Fruit fly (Drosophila melanogaster) whole organism, adult: ENCODE data around the gene CG13933.

ENCODE experiments used
- CG11617 ChIP-seq: fragments of 200-800 bp; sonication (Bioruptor generic); optimal IDR thresholded peaks from 2 replicates; lab custom pipeline; 2017; ENCODE audit warnings: mild to moderate bottlenecking, missing biosample characterization, missing genetic modification reagents, missing genetic modification characterization
- CG12768 ChIP-seq: fragments of 200-800 bp; sonication (Bioruptor generic); optimal IDR thresholded peaks from 2 replicates; lab custom pipeline; 2017; ENCODE audit warnings: missing biosample characterization, missing genetic modification characterization, mild to moderate bottlenecking, moderate library complexity, missing genetic modification reagents
- CG14711 ChIP-seq: fragments of 200-800 bp; sonication (Bioruptor generic); optimal IDR thresholded peaks from 2 replicates; lab custom pipeline; 2018; ENCODE audit warnings: missing biosample characterization, mild to moderate bottlenecking, missing genetic modification characterization, moderate library complexity
- CG1620 ChIP-seq: fragments of 200-800 bp; sonication (Bioruptor generic); optimal IDR thresholded peaks from 2 replicates; lab custom pipeline; 2016; ENCODE audit warnings: missing biosample characterization, missing genetic modification characterization
- CG33017 ChIP-seq: fragments of 200-800 bp; sonication (Bioruptor generic); optimal IDR thresholded peaks from 2 replicates; lab custom pipeline; 2018; ENCODE audit warnings: missing biosample characterization, mild to moderate bottlenecking, missing genetic modification characterization, moderate library complexity
- CG5204 ChIP-seq: fragments of 200-800 bp; sonication (Bioruptor generic); optimal IDR thresholded peaks from 2 replicates; lab custom pipeline; 2016; ENCODE audit warnings: missing biosample characterization, missing genetic modification characterization
- CG7045 ChIP-seq: fragments of 200-800 bp; sonication (Bioruptor generic); optimal IDR thresholded peaks from 2 replicates; lab custom pipeline; 2017; ENCODE audit warnings: missing biosample characterization, mild to moderate bottlenecking, missing genetic modification characterization
- CG7101 ChIP-seq: fragments of 200-800 bp; sonication (Bioruptor generic); optimal IDR thresholded peaks from 2 replicates; lab custom pipeline; 2018; ENCODE audit warnings: missing biosample characterization, mild to moderate bottlenecking, missing genetic modification characterization, moderate library complexity
- Clk ChIP-seq: fragments of 200-800 bp; sonication (Bioruptor generic); optimal IDR thresholded peaks from 2 replicates; lab custom pipeline; 2017; ENCODE audit warnings: missing biosample characterization, missing genetic modification characterization
- Crg-1 ChIP-seq: fragments of 200-800 bp; sonication (Bioruptor generic); optimal IDR thresholded peaks from 2 replicates; lab custom pipeline; 2016; ENCODE audit warnings: missing biosample characterization, missing genetic modification characterization
- Hr96 ChIP-seq: fragments of 200-800 bp; sonication (Bioruptor generic); optimal IDR thresholded peaks from 2 replicates; lab custom pipeline; 2016; ENCODE audit warnings: missing biosample characterization, missing genetic modification characterization
- Mnt ChIP-seq: fragments of 200-800 bp; sonication (Bioruptor generic); optimal IDR thresholded peaks from 2 replicates; lab custom pipeline; 2016; ENCODE audit warnings: missing biosample characterization, mild to moderate bottlenecking, missing genetic modification characterization
- bab1 ChIP-seq: fragments of 200-800 bp; sonication (Bioruptor generic); optimal IDR thresholded peaks from 3 replicates; lab custom pipeline; 2019; ENCODE audit warnings: missing biosample characterization, mild to moderate bottlenecking, missing genetic modification characterization, moderate library complexity
- cic ChIP-seq: fragments of 200-800 bp; sonication (Bioruptor generic); optimal IDR thresholded peaks from 2 replicates; lab custom pipeline; 2017; ENCODE audit warnings: missing biosample characterization, mild to moderate bottlenecking, missing genetic modification characterization, moderate library complexity
- cnc ChIP-seq, 2 experiments: fragments of >200 bp; optimal IDR thresholded peaks; 2 replicates each; lab custom pipeline; 2017
- kay ChIP-seq: fragments of 200-800 bp; sonication (Bioruptor generic); peaks from one replicate; lab custom pipeline; 2016; ENCODE audit warnings: missing biosample characterization, missing genetic modification characterization, borderline replicate concordance
- ovo ChIP-seq: fragments of 200-800 bp; sonication (Bioruptor generic); optimal IDR thresholded peaks from 2 replicates; lab custom pipeline; 2016; ENCODE audit warnings: missing biosample characterization, missing genetic modification characterization
- pad ChIP-seq: fragments of 200-800 bp; sonication (Bioruptor generic); optimal IDR thresholded peaks from 3 replicates; lab custom pipeline; 2017; ENCODE audit warnings: missing biosample characterization, missing genetic modification characterization, mild to moderate bottlenecking, moderate library complexity, missing genetic modification reagents
- tj ChIP-seq: fragments of 200-800 bp; sonication (Bioruptor generic); optimal IDR thresholded peaks from 3 replicates; lab custom pipeline; 2017; ENCODE audit warnings: missing biosample characterization, mild to moderate bottlenecking, missing genetic modification characterization, moderate library complexity
- toe ChIP-seq: fragments of 200-800 bp; sonication (Bioruptor generic); optimal IDR thresholded peaks from 2 replicates; lab custom pipeline; 2016; ENCODE audit warnings: missing biosample characterization, missing genetic modification characterization

CG13933 gene

dm6 chr3L:1774713-1775648 lies at the start of gene CG13933, which contains the start of gene PolD2:
TSS of gene CG13933 (minus strand) at chr3L:1775147.
TSS of gene PolD2 (plus strand) at chr3L:1775633.
- peak; percentile 70 for TF ChIP-seq tj (GFP tag; lab: Kevin White, UChicago)
- peak; percentile 97 for TF ChIP-seq CG7101
- TF ChIP-seq toe = no peak
- no peak for TF ChIP-seq Clk (GFP tag; lab: Kevin White, UChicago)
- peak; percentile 97 for TF ChIP-seq CG33017
- peak; percentile 55 for TF ChIP-seq pad
- TF ChIP-seq CG5204 (GFP tag; lab: Kevin White, UChicago) = peak; percentile 70
- TF ChIP-seq Mnt = peak; percentile 50
- peak; percentile 89 for TF ChIP-seq Crg-1
- peak; percentile 72 for TF ChIP-seq CG7045
- TF ChIP-seq cnc (optimal IDR thresholded peaks at IDR 0.05; lab: Kevin White, UChicago) = peak in 1 of 2 experiments; percentile 43
- TF ChIP-seq CG1620 (GFP tag; lab: Kevin White, UChicago) = peak; percentile 79
- TF ChIP-seq CG11617 (GFP tag; lab: Kevin White, UChicago) = peak; percentile 93
- peak; percentile 65 for TF ChIP-seq ovo (GFP tag; lab: Kevin White, UChicago)
- TF ChIP-seq bab1 = peak; percentile 82
- peak; percentile 42 for TF ChIP-seq cic (GFP tag; lab: Kevin White, UChicago)
- no peak for TF ChIP-seq kay
- TF ChIP-seq CG12768 (GFP tag; lab: Kevin White, UChicago) = peak; percentile 60
- peak; percentile 61 for TF ChIP-seq Hr96 (GFP tag; lab: Kevin White, UChicago)
- peak; percentile 89 for TF ChIP-seq CG14711

dm6 chr3L:1822365-1822764 lies 47.4 kb upstream of the CG13933 start:
- TF ChIP-seq pad (no peak), kay (no peak), CG7045 (no peak), cic (GFP tag; lab: Kevin White, UChicago) (no peak), CG33017 (no peak), Clk (GFP tag; lab: Kevin White, UChicago) (no peak), CG12768 (GFP tag; lab: Kevin White, UChicago) (no peak), CG7101 (no peak), Hr96 (GFP tag; lab: Kevin White, UChicago) (no peak), Crg-1 (no peak), CG11617 (GFP tag; lab: Kevin White, UChicago) (no peak), tj (GFP tag; lab: Kevin White, UChicago) (no peak), toe (no peak), CG5204 (GFP tag; lab: Kevin White, UChicago) (no peak), cnc (optimal IDR thresholded peaks at IDR 0.05; lab: Kevin White, UChicago) (no peak), bab1 (no peak), CG14711 (no peak), ovo (GFP tag; lab: Kevin White, UChicago) (no peak)

- TF ChIP-seq Hr96 (GFP tag; lab: Kevin White, UChicago) (no peak), CG33017 (no peak), cic (GFP tag; lab: Kevin White, UChicago) (no peak), cnc (optimal IDR thresholded peaks at IDR 0.05; lab: Kevin White, UChicago) (no peak), toe (no peak), CG14711 (no peak), tj (GFP tag; lab: Kevin White, UChicago) (no peak), Mnt (no peak), CG5204 (GFP tag; lab: Kevin White, UChicago) (no peak), ovo (GFP tag; lab: Kevin White, UChicago) (no peak), CG7045 (no peak), Crg-1 (no peak), CG11617 (GFP tag; lab: Kevin White, UChicago) (no peak), CG12768 (GFP tag; lab: Kevin White, UChicago) (no peak), bab1 (no peak), Clk (GFP tag; lab: Kevin White, UChicago) (no peak), CG1620 (GFP tag; lab: Kevin White, UChicago) (no peak)
Measured at dm6 chr3L:1821140-1821539, 46.2 kb upstream of the CG13933 start.

- TF ChIP-seq ovo (GFP tag; lab: Kevin White, UChicago) (no peak), CG12768 (GFP tag; lab: Kevin White, UChicago) (no peak), CG14711 (no peak), toe (no peak), Clk (GFP tag; lab: Kevin White, UChicago) (no peak), tj (GFP tag; lab: Kevin White, UChicago) (no peak), Hr96 (GFP tag; lab: Kevin White, UChicago) (no peak), CG5204 (GFP tag; lab: Kevin White, UChicago) (no peak), CG33017 (no peak), Mnt (no peak), CG1620 (GFP tag; lab: Kevin White, UChicago) (no peak), cnc (optimal IDR thresholded peaks at IDR 0.05; lab: Kevin White, UChicago) (no peak), CG7045 (no peak), kay (no peak)
Measured at dm6 chr3L:1818834-1819233, 43.9 kb upstream of the CG13933 start.

- no peak for TF ChIP-seq CG7045
Measured at dm6 chr3L:1817405-1817804, 42.5 kb upstream of the CG13933 start.

- TF ChIP-seq CG7101 (no peak), ovo (GFP tag; lab: Kevin White, UChicago) (no peak), CG5204 (GFP tag; lab: Kevin White, UChicago) (no peak), cic (GFP tag; lab: Kevin White, UChicago) (no peak)
Measured at dm6 chr3L:1816614-1817013, 41.7 kb upstream of the CG13933 start.
